Worm (Caenorhabditis elegans): ENCODE data around the gene F46C5.10.

DNA sequence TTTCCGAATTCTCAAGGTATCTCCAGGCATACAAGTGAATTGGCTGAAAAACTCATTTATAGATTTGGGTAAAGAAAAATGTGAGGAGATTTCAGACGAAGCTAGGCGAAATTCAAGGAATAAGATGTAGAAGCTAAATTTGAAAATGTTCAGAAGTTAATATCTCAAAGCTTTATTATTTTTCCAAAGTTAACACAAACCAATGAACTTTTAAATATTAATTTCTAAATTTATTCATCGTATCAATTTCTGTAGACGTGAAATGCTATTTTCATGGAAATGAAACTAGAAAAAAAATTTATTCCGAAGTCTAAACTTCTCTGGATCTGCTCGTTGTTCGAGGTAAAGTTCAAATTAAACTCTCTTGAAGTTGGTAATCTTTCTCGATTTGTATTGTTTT, 26.5 kb upstream of the F46C5.10 start, which contains the start of gene agxt-1:
- no peak for TF ChIP-seq dao-5 (tag; optimal IDR thresholded peaks at IDR 0.05)
- TF ChIP-seq W03F9.2 (tag; optimal IDR thresholded peaks at IDR 0.05) = no peak

Measured in whole organism, L4/young adult.